Worm (Caenorhabditis elegans) whole organism, L4 larva: Measurements from ENCODE around the gene lido-7.

ENCODE experiments used
- F37D6.2 ChIP-seq: sonication (generic microtip); optimal IDR thresholded peaks from 2 replicates; lab custom pipeline; 2016; ENCODE audit warnings: mild to moderate bottlenecking, missing genetic modification characterization, missing compliant biosample characterization
- nhr-11 ChIP-seq: fragments of 150-350 bp; optimal IDR thresholded peaks from 2 replicates; lab custom pipeline; 2014; ENCODE audit warnings: missing biosample characterization, missing genetic modification characterization

DNA sequence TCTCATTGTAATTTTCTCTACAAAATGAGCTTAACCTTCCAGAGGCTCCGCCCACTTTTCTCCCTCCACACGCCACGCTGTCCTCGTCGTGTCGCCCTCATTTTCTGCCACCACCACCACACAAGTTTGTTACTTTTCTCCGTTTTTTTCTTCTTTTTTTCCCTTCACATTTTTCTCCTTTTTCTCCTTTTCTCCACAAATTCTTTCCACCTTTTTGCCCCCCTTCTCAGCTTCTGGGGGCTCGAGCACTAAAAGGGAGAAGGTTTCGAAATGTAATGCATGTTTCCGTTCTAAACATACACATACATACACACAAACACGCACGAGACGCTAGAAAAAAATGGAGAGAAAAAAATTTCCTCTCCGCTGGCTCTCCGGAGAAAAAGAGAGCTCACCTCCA, 11.5 kb upstream of the lido-7 start, which contains the start of gene nhr-88:
- TF ChIP-seq nhr-11 (tag; lab: Kevin White, UChicago) (no peak), F37D6.2 (no peak)
